In genomic region chr3L:8096106-8096558, dm6 we compare ENCODE assay signal across 1 fruit fly cellular context.
TF ChIP-seq lines count a peak whose summit lies in the region.

No protein-coding gene starts in this region.

TF ChIP-seq in whole organism, embryonic, 481 proteins besides CTCF, POLR2A, EP300 and RAD21 (continued from another document):
- peak; percentile 97 for TF ChIP-seq Drgx (GFP tag; IDR thresholded peaks at IDR 0.05; lab: Robert Waterston, UW)
- TF ChIP-seq CG2199 (GFP tag; IDR thresholded peaks at IDR 0.05; lab: Robert Waterston, UW) = no peak; the same call in 2 of the 3 replicates
- peak in 1 of 2 experiments; percentile 56 for TF ChIP-seq crp (GFP tag; optimal IDR thresholded peaks at IDR 0.05; lab: Kevin White, UChicago)
- peak; percentile 98 for TF ChIP-seq Dbx (GFP tag; IDR thresholded peaks at IDR 0.05; lab: Robert Waterston, UW)
- peak; percentile 69 for TF ChIP-seq CG8281 (tag; optimal IDR thresholded peaks at IDR 0.05; lab: Kevin White, UChicago)
- TF ChIP-seq CG6654 (GFP tag; optimal IDR thresholded peaks at IDR 0.05; lab: Kevin White, UChicago) = peak; percentile 79
- TF ChIP-seq Awh (GFP tag; IDR thresholded peaks at IDR 0.05; lab: Robert Waterston, UW) = peak; percentile 79
- TF ChIP-seq CG11696 (GFP tag; IDR thresholded peaks at IDR 0.05; lab: Robert Waterston, UW) = peak; percentile 83
- TF ChIP-seq sqz (GFP tag; optimal IDR thresholded peaks at IDR 0.05; lab: Kevin White, UChicago) = peak; percentile 55
- TF ChIP-seq Lhr (GFP tag; optimal IDR thresholded peaks at IDR 0.05; lab: Kevin White, UChicago) = peak; percentile 37
- TF ChIP-seq CG11085 (GFP tag; IDR thresholded peaks at IDR 0.05; lab: Robert Waterston, UW) = peak; percentile 92
- peak; percentile 80 for TF ChIP-seq CG3407 (GFP tag; optimal IDR thresholded peaks at IDR 0.05; lab: Kevin White, UChicago)
- peak; percentile 92; the same call in 3 of the 4 replicates for TF ChIP-seq Gug (GFP tag; IDR thresholded peaks at IDR 0.05; lab: Robert Waterston, UW)
- TF ChIP-seq insv (GFP tag; optimal IDR thresholded peaks at IDR 0.05; lab: Kevin White, UChicago) = peak in 1 of 2 experiments; percentile 72
- TF ChIP-seq lola (GFP tag; optimal IDR thresholded peaks at IDR 0.05; lab: Kevin White, UChicago) = no peak
- peak; percentile 85 for TF ChIP-seq MBD-R2 (GFP tag; IDR thresholded peaks at IDR 0.05; lab: Robert Waterston, UW)
- TF ChIP-seq Dll (GFP tag; IDR thresholded peaks at IDR 0.05; lab: Robert Waterston, UW; ENCODE audit: partially characterized antibody) = no peak
- TF ChIP-seq HLHmδ (GFP tag; optimal IDR thresholded peaks at IDR 0.05; lab: Kevin White, UChicago) = no peak
- peak; percentile 97 for TF ChIP-seq row (GFP tag; IDR thresholded peaks at IDR 0.05; lab: Robert Waterston, UW)
- TF ChIP-seq cwo (GFP tag; optimal IDR thresholded peaks at IDR 0.05; lab: Kevin White, UChicago) = peak; percentile 97
- peak; percentile 77 for TF ChIP-seq CG30431 (GFP tag; optimal IDR thresholded peaks at IDR 0.05; lab: Kevin White, UChicago)
- peak; percentile 74 to 78 for TF ChIP-seq bsh (GFP tag; optimal IDR thresholded peaks at IDR 0.05; lab: Kevin White, UChicago)
- peak; percentile 87 for TF ChIP-seq Xrp1 (GFP tag; IDR thresholded peaks at IDR 0.05; lab: Robert Waterston, UW)
- TF ChIP-seq CG16863 (GFP tag; optimal IDR thresholded peaks at IDR 0.05; lab: Kevin White, UChicago) = peak; percentile 45
- TF ChIP-seq Scr (GFP tag; IDR thresholded peaks at IDR 0.05; lab: Robert Waterston, UW; ENCODE audit: partially characterized antibody) = no peak
- peak; percentile 82; the same call in 2 of the 3 replicates for TF ChIP-seq otp (GFP tag; IDR thresholded peaks at IDR 0.05; lab: Robert Waterston, UW)
- peak; percentile 94 for TF ChIP-seq CG32767 (GFP tag; IDR thresholded peaks at IDR 0.05; lab: Robert Waterston, UW)
- TF ChIP-seq Ravus (GFP tag; IDR thresholded peaks at IDR 0.05; lab: Robert Waterston, UW) = peak; percentile 87
- no peak for TF ChIP-seq Dfd (GFP tag; optimal IDR thresholded peaks at IDR 0.05; lab: Kevin White, UChicago)
- TF ChIP-seq nerfin-2 (GFP tag; IDR thresholded peaks at IDR 0.05; lab: Robert Waterston, UW; ENCODE audit: partially characterized antibody) = no peak
- TF ChIP-seq CG9437 (GFP tag; optimal IDR thresholded peaks at IDR 0.05; lab: Kevin White, UChicago) = peak; percentile 91
- TF ChIP-seq Dek (tag; optimal IDR thresholded peaks at IDR 0.05; lab: Kevin White, UChicago) = peak; percentile 99
- TF ChIP-seq CG2678 (tag; optimal IDR thresholded peaks at IDR 0.05; lab: Kevin White, UChicago) = peak; percentile 96
- TF ChIP-seq CG6254 (GFP tag; optimal IDR thresholded peaks at IDR 0.05; lab: Kevin White, UChicago) = peak; percentile 68
